Fruit fly (Drosophila melanogaster) whole organism, prepupa: Measurements from ENCODE around the gene upd2.

ENCODE experiments used
- Blimp-1 ChIP-seq: fragments of 200-800 bp; sonication (Bioruptor generic); optimal IDR thresholded peaks from 3 replicates; lab custom pipeline; 2017; ENCODE audit warnings: missing biosample characterization, missing genetic modification characterization, mild to moderate bottlenecking, moderate library complexity, missing genetic modification reagents
- CG15336 ChIP-seq: fragments of 200-800 bp; sonication (Bioruptor generic); IDR thresholded peaks from 2 replicates; pipeline ENCODE4 v1.3.6; 2022; ENCODE audit warnings: missing biosample characterization, missing genetic modification characterization
- CG1621 ChIP-seq: fragments of 200-800 bp; sonication (Bioruptor generic); optimal IDR thresholded peaks from 3 replicates; lab custom pipeline; 2018; ENCODE audit warnings: missing biosample characterization, mild to moderate bottlenecking, missing genetic modification characterization
- CG3919 ChIP-seq: fragments of 200-800 bp; sonication (Bioruptor generic); optimal IDR thresholded peaks from 3 replicates; lab custom pipeline; 2016; ENCODE audit warnings: missing biosample characterization, missing genetic modification characterization
- Hr4 ChIP-seq: fragments of 200-800 bp; sonication (Bioruptor generic); optimal IDR thresholded peaks from 3 replicates; lab custom pipeline; 2016; ENCODE audit warnings: missing biosample characterization, missing genetic modification characterization
- Lpt ChIP-seq: fragments of 200-800 bp; sonication (Bioruptor generic); optimal IDR thresholded peaks from 3 replicates; lab custom pipeline; 2016; ENCODE audit warnings: missing biosample characterization, missing genetic modification characterization
- OdsH ChIP-seq: fragments of 200-800 bp; sonication (Bioruptor generic); optimal IDR thresholded peaks from 3 replicates; lab custom pipeline; 2016; ENCODE audit warnings: missing biosample characterization, missing genetic modification characterization
- Sox102F ChIP-seq: fragments of 200-800 bp; sonication (Bioruptor generic); optimal IDR thresholded peaks from 2 replicates; lab custom pipeline; 2016; ENCODE audit warnings: missing biosample characterization, mild to moderate bottlenecking, missing genetic modification characterization
- cyc ChIP-seq: fragments of 200-800 bp; sonication (Bioruptor generic); optimal IDR thresholded peaks from 3 replicates; lab custom pipeline; 2016; ENCODE audit warnings: missing biosample characterization, missing genetic modification characterization
- eg ChIP-seq: fragments of 200-800 bp; sonication (Bioruptor generic); IDR thresholded peaks from 3 replicates; pipeline ENCODE4 v1.3.6; 2022; ENCODE audit warnings: missing biosample characterization, missing genetic modification characterization
- fd59A ChIP-seq: fragments of 200-800 bp; sonication (Bioruptor generic); optimal IDR thresholded peaks from 2 replicates; lab custom pipeline; 2017; ENCODE audit warnings: missing biosample characterization, mild to moderate bottlenecking, missing genetic modification characterization, missing genetic modification reagents
- fd85E ChIP-seq: fragments of 200-800 bp; sonication (Bioruptor generic); optimal IDR thresholded peaks from 3 replicates; lab custom pipeline; 2016; ENCODE audit warnings: missing biosample characterization, missing genetic modification characterization
- fkh ChIP-seq: fragments of 200-800 bp; sonication (Bioruptor generic); optimal IDR thresholded peaks from 3 replicates; lab custom pipeline; 2017; ENCODE audit warnings: missing biosample characterization, mild to moderate bottlenecking, missing genetic modification characterization, moderate library complexity
- salr ChIP-seq, 2 experiments: fragments of 200-800 bp; sonication (Bioruptor generic); optimal IDR thresholded peaks; 3 replicates each; lab custom pipeline; 2016 to 2018; ENCODE audit warnings: missing biosample characterization in 2 of 2, missing genetic modification characterization in 2 of 2, mild to moderate bottlenecking in 1 of 2

dm6 chrX:18253773-18254172 lies 10.7 kb upstream of the upd2 start:
- TF ChIP-seq Sox102F (GFP tag; lab: Kevin White, UChicago) (no peak), fd59A (GFP tag; lab: Kevin White, UChicago) (no peak), salr (GFP tag; optimal IDR thresholded peaks at IDR 0.05; lab: Kevin White, UChicago) (no peak), Lpt (no peak), fd85E (GFP tag; lab: Kevin White, UChicago) (no peak), CG15336 (GFP tag; lab: Robert Waterston, UW) (no peak), OdsH (GFP tag; lab: Kevin White, UChicago) (no peak), cyc (GFP tag; lab: Kevin White, UChicago) (no peak), eg (GFP tag; lab: Robert Waterston, UW) (no peak), Blimp-1 (GFP tag; lab: Kevin White, UChicago) (no peak), CG1621 (tag; lab: Kevin White, UChicago) (no peak), fkh (GFP tag; lab: Kevin White, UChicago) (no peak), CG3919 (no peak), Hr4 (GFP tag; lab: Kevin White, UChicago) (no peak)
